Worm (Caenorhabditis elegans): Measurements from ENCODE around the gene Y116A8C.43.

Y116A8C.43 gene

DNA sequence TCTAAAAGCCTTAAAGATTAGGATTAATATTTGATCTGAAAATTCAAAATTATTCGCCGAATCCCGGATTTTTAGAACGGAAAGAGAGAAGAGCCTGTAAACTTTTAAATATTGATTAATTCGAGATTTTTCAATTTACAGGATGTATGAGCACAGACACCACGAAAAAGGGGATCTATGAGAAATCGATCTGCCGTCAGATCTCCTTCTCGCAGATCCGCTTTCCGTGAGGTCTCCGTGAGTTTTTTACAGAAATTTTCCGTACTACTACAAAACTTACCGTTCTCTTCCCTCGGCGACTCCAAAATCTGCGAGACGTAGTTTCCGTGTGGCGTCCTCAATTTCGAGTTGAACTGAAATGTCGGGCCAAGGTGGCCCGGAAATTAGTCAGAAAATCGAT, 19.5 kb downstream of the Y116A8C.43 start:
- TF ChIP-seq tra-4 (tag; optimal IDR thresholded peaks at IDR 0.05) (no peak), ets-7 (tag; optimal IDR thresholded peaks at IDR 0.05) (no peak), sea-1 (GFP tag; conservative IDR thresholded peaks at IDR 0.05) (0 out of 2 replicates have a peak, but pooled peaks have one; percentile 9), ceh-13 (GFP tag; optimal IDR thresholded peaks at IDR 0.05) (peak; percentile 29), hmg-4 (GFP tag; optimal IDR thresholded peaks at IDR 0.05) (no peak), tbx-37 (GFP tag; conservative IDR thresholded peaks at IDR 0.05) (no peak), pes-1 (GFP tag; IDR thresholded peaks at IDR 0.05) (peak; percentile 80), B0310.2 (tag; optimal IDR thresholded peaks at IDR 0.05) (no peak), ceh-36 (tag; optimal IDR thresholded peaks at IDR 0.05) (no peak), flt-1 (GFP tag; IDR thresholded peaks at IDR 0.05) (no peak), F13C5.2 (tag; optimal IDR thresholded peaks at IDR 0.05) (no peak), aly-1 (tag; optimal IDR thresholded peaks at IDR 0.05) (no peak), hmbx-1 (tag; optimal IDR thresholded peaks at IDR 0.05) (no peak)

DNA sequence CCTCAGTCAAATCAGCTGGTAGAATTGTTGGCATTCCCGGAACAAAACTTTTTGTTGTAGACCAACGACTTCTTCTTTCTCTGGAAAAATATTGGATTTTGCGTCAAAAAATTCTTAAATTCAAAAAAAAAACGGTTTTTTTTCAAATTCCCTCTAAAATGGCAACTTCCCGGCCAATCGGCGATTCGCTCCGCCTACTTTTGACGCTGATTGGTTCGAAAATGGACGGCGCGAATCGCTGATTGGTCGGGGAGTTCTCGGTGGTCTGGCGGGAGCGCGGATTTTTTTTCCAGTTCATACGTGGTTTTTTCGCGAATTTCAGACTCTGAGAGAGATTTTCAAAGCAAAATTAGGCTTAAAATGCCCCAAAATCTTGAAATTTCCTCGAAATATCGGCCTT, 20.2 kb downstream of the Y116A8C.43 start:
- no peak for TF ChIP-seq tbx-37 (GFP tag; conservative IDR thresholded peaks at IDR 0.05)
- no peak for TF ChIP-seq hmg-4 (GFP tag; optimal IDR thresholded peaks at IDR 0.05)
- no peak for TF ChIP-seq F13C5.2 (tag; optimal IDR thresholded peaks at IDR 0.05)
- TF ChIP-seq pes-1 (GFP tag; IDR thresholded peaks at IDR 0.05): no peak
- TF ChIP-seq B0310.2 (tag; optimal IDR thresholded peaks at IDR 0.05): no peak
- TF ChIP-seq sea-1 (GFP tag; conservative IDR thresholded peaks at IDR 0.05): no peak
- no peak for TF ChIP-seq ceh-13 (GFP tag; optimal IDR thresholded peaks at IDR 0.05)
- no peak for TF ChIP-seq ama-1 (optimal IDR thresholded peaks at IDR 0.05)
- TF ChIP-seq hmbx-1 (tag; optimal IDR thresholded peaks at IDR 0.05): no peak
- no peak for TF ChIP-seq hnd-1 (tag; optimal IDR thresholded peaks at IDR 0.05)
- TF ChIP-seq tbx-11 (GFP tag; IDR thresholded peaks at IDR 0.05): no peak
- no peak for TF ChIP-seq tra-4 (tag; optimal IDR thresholded peaks at IDR 0.05)
- no peak for TF ChIP-seq flt-1 (GFP tag; IDR thresholded peaks at IDR 0.05)
- no peak for TF ChIP-seq ets-7 (tag; optimal IDR thresholded peaks at IDR 0.05)
- TF ChIP-seq ceh-36 (tag; optimal IDR thresholded peaks at IDR 0.05): no peak

DNA sequence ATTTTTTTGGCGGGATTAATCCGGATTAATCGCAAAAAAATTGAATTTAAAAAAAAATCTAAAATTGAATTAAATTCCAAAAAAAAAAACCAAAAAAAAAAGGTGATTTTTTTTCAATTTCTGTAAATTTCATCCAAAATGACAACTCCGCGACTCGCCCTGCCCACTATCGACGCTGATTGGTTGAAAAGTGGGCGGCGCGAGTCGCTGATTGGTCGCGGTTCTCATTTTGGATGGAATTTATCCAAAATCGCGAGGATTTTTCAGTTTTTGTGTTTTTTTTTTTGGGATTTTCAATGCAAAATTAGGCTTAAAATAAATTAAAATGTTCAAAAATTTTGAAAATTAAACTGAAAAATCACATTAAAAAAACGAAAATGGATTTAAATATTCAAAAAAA, 20.8 kb downstream of the Y116A8C.43 start:
- TF ChIP-seq tra-4 (tag; optimal IDR thresholded peaks at IDR 0.05): no peak
- TF ChIP-seq ets-7 (tag; optimal IDR thresholded peaks at IDR 0.05): no peak
- no peak for TF ChIP-seq hnd-1 (tag; optimal IDR thresholded peaks at IDR 0.05)
- TF ChIP-seq pes-1 (GFP tag; IDR thresholded peaks at IDR 0.05): no peak
- no peak for TF ChIP-seq scrt-1 (GFP tag; IDR thresholded peaks at IDR 0.05)
- TF ChIP-seq hmg-4 (GFP tag; optimal IDR thresholded peaks at IDR 0.05): no peak
- no peak for TF ChIP-seq ceh-13 (GFP tag; optimal IDR thresholded peaks at IDR 0.05)
- no peak for TF ChIP-seq flt-1 (GFP tag; IDR thresholded peaks at IDR 0.05)
- no peak for TF ChIP-seq tbx-11 (GFP tag; IDR thresholded peaks at IDR 0.05)
- no peak for TF ChIP-seq sea-1 (GFP tag; conservative IDR thresholded peaks at IDR 0.05)
- TF ChIP-seq tbx-37 (GFP tag; conservative IDR thresholded peaks at IDR 0.05): no peak
- TF ChIP-seq ceh-36 (tag; optimal IDR thresholded peaks at IDR 0.05): no peak
- TF ChIP-seq F13C5.2 (tag; optimal IDR thresholded peaks at IDR 0.05): no peak
- no peak for TF ChIP-seq ama-1 (optimal IDR thresholded peaks at IDR 0.05)
- no peak for TF ChIP-seq aly-1 (tag; optimal IDR thresholded peaks at IDR 0.05)
- no peak for TF ChIP-seq B0310.2 (tag; optimal IDR thresholded peaks at IDR 0.05)
- no peak for TF ChIP-seq hmbx-1 (tag; optimal IDR thresholded peaks at IDR 0.05)

DNA sequence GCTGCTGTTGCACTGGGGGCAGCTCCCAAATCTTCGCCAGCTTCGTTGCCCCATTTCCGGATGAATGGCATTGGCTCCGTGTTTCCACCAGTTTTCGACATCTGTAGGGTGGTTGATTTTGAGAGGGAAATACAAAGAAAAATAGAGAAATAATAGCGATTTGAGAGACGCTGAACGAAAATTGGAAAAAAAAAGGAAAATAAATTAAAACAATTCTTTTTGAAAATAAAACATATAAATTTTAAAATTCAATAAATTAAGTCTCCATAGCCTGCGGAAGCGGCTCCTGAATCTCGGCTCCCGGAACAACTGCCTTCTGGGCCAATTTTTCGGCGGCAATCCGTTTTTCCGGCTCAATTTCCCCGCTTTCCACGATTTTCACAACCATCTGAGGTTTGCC, 22.2 kb downstream of the Y116A8C.43 start, which contains the start of gene sfa-1:
Gene sfa-1, minus strand, starts transcription at position 101 of the 400 bp plus-strand sequence.
- TF ChIP-seq ceh-36 (tag; optimal IDR thresholded peaks at IDR 0.05) (no peak), hmbx-1 (tag; optimal IDR thresholded peaks at IDR 0.05) (no peak), aly-1 (tag; optimal IDR thresholded peaks at IDR 0.05) (no peak), hmg-4 (GFP tag; optimal IDR thresholded peaks at IDR 0.05) (no peak), ama-1 (optimal IDR thresholded peaks at IDR 0.05) (no peak), sea-1 (GFP tag; conservative IDR thresholded peaks at IDR 0.05) (no peak), scrt-1 (GFP tag; IDR thresholded peaks at IDR 0.05) (no peak), flt-1 (GFP tag; IDR thresholded peaks at IDR 0.05) (no peak), pes-1 (GFP tag; IDR thresholded peaks at IDR 0.05) (no peak), F13C5.2 (tag; optimal IDR thresholded peaks at IDR 0.05) (no peak), tbx-11 (GFP tag; IDR thresholded peaks at IDR 0.05) (no peak), tra-4 (tag; optimal IDR thresholded peaks at IDR 0.05) (no peak), hnd-1 (tag; optimal IDR thresholded peaks at IDR 0.05) (no peak), ets-7 (tag; optimal IDR thresholded peaks at IDR 0.05) (no peak), tbx-37 (GFP tag; conservative IDR thresholded peaks at IDR 0.05) (no peak), B0310.2 (tag; optimal IDR thresholded peaks at IDR 0.05) (no peak), ceh-13 (GFP tag; optimal IDR thresholded peaks at IDR 0.05) (no peak)

- TF ChIP-seq tbx-11 (GFP tag; IDR thresholded peaks at IDR 0.05) (no peak), hmg-4 (GFP tag; optimal IDR thresholded peaks at IDR 0.05) (no peak), tbx-37 (GFP tag; conservative IDR thresholded peaks at IDR 0.05) (no peak), pes-1 (GFP tag; IDR thresholded peaks at IDR 0.05) (no peak), B0310.2 (tag; optimal IDR thresholded peaks at IDR 0.05) (no peak), ama-1 (optimal IDR thresholded peaks at IDR 0.05) (no peak), F13C5.2 (tag; optimal IDR thresholded peaks at IDR 0.05) (no peak), hmbx-1 (tag; optimal IDR thresholded peaks at IDR 0.05) (no peak), sea-1 (GFP tag; conservative IDR thresholded peaks at IDR 0.05) (no peak), ceh-13 (GFP tag; optimal IDR thresholded peaks at IDR 0.05) (no peak), hnd-1 (tag; optimal IDR thresholded peaks at IDR 0.05) (no peak), ets-7 (tag; optimal IDR thresholded peaks at IDR 0.05) (no peak), aly-1 (tag; optimal IDR thresholded peaks at IDR 0.05) (no peak), scrt-1 (GFP tag; IDR thresholded peaks at IDR 0.05) (no peak), tra-4 (tag; optimal IDR thresholded peaks at IDR 0.05) (no peak), ceh-36 (tag; optimal IDR thresholded peaks at IDR 0.05) (no peak), flt-1 (GFP tag; IDR thresholded peaks at IDR 0.05) (no peak)
These were observed 23.2 kb downstream of the Y116A8C.43 start, which contains the start of gene Y116A8C.33 for ce11 chrIV:17111813-17112212. Gene Y116A8C.33 (plus strand): TSS chrIV:17112113.

ce11 chrIV:17116345-17116744, 27.7 kb downstream of the Y116A8C.43 start, which contains the start of gene cyn-13:
Gene cyn-13 (minus strand): TSS chrIV:17116657.
- no peak for TF ChIP-seq tra-4 (tag; optimal IDR thresholded peaks at IDR 0.05)
- no peak for TF ChIP-seq aly-1 (tag; optimal IDR thresholded peaks at IDR 0.05)
- TF ChIP-seq hmg-4 (GFP tag; optimal IDR thresholded peaks at IDR 0.05): no peak
- peak; percentile 69 for TF ChIP-seq ama-1 (optimal IDR thresholded peaks at IDR 0.05)
- no peak for TF ChIP-seq B0310.2 (tag; optimal IDR thresholded peaks at IDR 0.05)
- TF ChIP-seq sea-1 (GFP tag; conservative IDR thresholded peaks at IDR 0.05): no peak

DNA sequence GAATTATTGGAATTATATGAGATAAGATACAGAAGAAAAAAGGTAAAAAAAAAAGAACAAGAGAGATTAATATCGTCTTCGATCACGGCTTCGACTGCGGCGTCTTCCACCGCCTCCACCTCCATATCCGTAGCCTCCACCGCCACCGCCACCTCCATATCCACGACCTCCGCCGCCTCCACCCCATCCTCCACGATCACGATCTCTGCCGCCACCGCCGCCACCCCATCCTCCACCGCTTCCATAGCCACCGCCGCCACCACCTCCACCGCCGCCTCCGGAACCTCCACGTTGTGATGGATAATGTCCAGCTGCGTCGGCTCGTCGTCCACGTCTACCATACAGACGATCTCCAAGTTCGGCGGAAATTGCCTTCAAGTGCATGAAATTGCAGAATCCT, 28.2 kb downstream of the Y116A8C.43 start:
- TF ChIP-seq pes-1 (GFP tag; IDR thresholded peaks at IDR 0.05) (0 out of 2 replicates have a peak, but pooled peaks have one; percentile 23), aly-1 (tag; optimal IDR thresholded peaks at IDR 0.05) (no peak)
